Worm (Caenorhabditis elegans) whole organism, L4 larva: ENCODE data around the gene srbc-7.

Experiments
- F44E2.7 ChIP-seq: fragments of 200-800 bp; sonication (Bioruptor generic); IDR thresholded peaks from 2 replicates; pipeline ENCODE4 v2.1.2; 2022; ENCODE audit warnings: missing genetic modification characterization, missing compliant biosample characterization
- R02D3.7 ChIP-seq: fragments of 150-350 bp; sonication (generic microtip); optimal IDR thresholded peaks from 3 replicates; lab custom pipeline; 2014; ENCODE audit warnings: missing biosample characterization, missing genetic modification characterization
- Y48G9A.11 ChIP-seq: fragments of 200-800 bp; sonication (Bioruptor generic); IDR thresholded peaks from 2 replicates; pipeline ENCODE4 v1.3.6; 2022; ENCODE audit warnings: missing genetic modification reagents, missing genetic modification characterization, missing compliant biosample characterization
- Y75B8A.6 ChIP-seq: fragments of 200-800 bp; sonication (Bioruptor generic); IDR thresholded peaks from 2 replicates; pipeline ENCODE4 v1.3.6; 2022; ENCODE audit warnings: missing genetic modification reagents, missing genetic modification characterization, missing compliant biosample characterization
- ZK337.2 ChIP-seq: fragments of 200-800 bp; sonication (Bioruptor generic); IDR thresholded peaks from 2 replicates; pipeline ENCODE4 v1.3.6; 2022; ENCODE audit warnings: missing genetic modification reagents, missing genetic modification characterization, missing compliant biosample characterization
- ZK546.5 ChIP-seq, 2 experiments: sonication (generic microtip); optimal IDR thresholded peaks; 2 replicates each; lab custom pipeline; 2017; ENCODE audit warnings: missing biosample characterization in 2 of 2, missing genetic modification characterization in 2 of 2
- aha-1 ChIP-seq: fragments of 150-350 bp; peaks from one replicate; lab custom pipeline; 2014; ENCODE audit warnings: missing biosample characterization, missing genetic modification characterization
- arid-1 ChIP-seq: fragments of 200-800 bp; sonication (Bioruptor generic); conservative IDR thresholded peaks from 2 replicates; pipeline ENCODE4 v1.3.6; 2022; ENCODE audit warnings: missing genetic modification reagents, missing genetic modification characterization, missing compliant biosample characterization
- ceh-20 ChIP-seq: fragments of 200-800 bp; sonication (Bioruptor generic); IDR thresholded peaks from 2 replicates; pipeline ENCODE4 v1.3.6; 2022; ENCODE audit warnings: missing genetic modification reagents, missing genetic modification characterization, missing compliant biosample characterization
- ceh-62 ChIP-seq: sonication (generic microtip); optimal IDR thresholded peaks from 2 replicates; lab custom pipeline; 2017; ENCODE audit warnings: missing biosample characterization, missing genetic modification characterization
- ctbp-1 ChIP-seq: fragments of 200-800 bp; sonication (Bioruptor generic); IDR thresholded peaks from 2 replicates; pipeline ENCODE4 v1.3.6; 2022; ENCODE audit warnings: missing genetic modification reagents, missing genetic modification characterization, missing compliant biosample characterization
- daf-12 ChIP-seq: fragments of 150-350 bp; optimal IDR thresholded peaks from 2 replicates; lab custom pipeline; 2014; ENCODE audit warnings: missing biosample characterization, missing genetic modification reagents, missing genetic modification characterization
- daf-16 ChIP-seq, 3 experiments: sonication (generic microtip); optimal IDR thresholded peaks; 2 replicates each; lab custom pipeline; 2016 to 2017; ENCODE audit warnings: missing genetic modification characterization in 3 of 3, missing genetic modification reagents in 3 of 3, mild to moderate bottlenecking in 2 of 3, missing compliant biosample characterization in 2 of 3, missing biosample characterization in 1 of 3, moderate library complexity in 1 of 3
- daf-19 ChIP-seq: fragments of 200-800 bp; sonication (Bioruptor generic); conservative IDR thresholded peaks from 2 replicates; pipeline ENCODE4 v1.3.6; 2022; ENCODE audit warnings: missing genetic modification characterization, missing compliant biosample characterization
- dmd-6 ChIP-seq: fragments of 200-800 bp; sonication (Bioruptor generic); IDR thresholded peaks from 2 replicates; pipeline ENCODE4 v1.3.6; 2022; ENCODE audit warnings: missing genetic modification reagents, missing genetic modification characterization, missing compliant biosample characterization
- duxl-1 ChIP-seq: sonication (generic microtip); optimal IDR thresholded peaks from 2 replicates; lab custom pipeline; 2016; ENCODE audit warnings: mild to moderate bottlenecking, missing genetic modification characterization, moderate library complexity, missing compliant biosample characterization; ENCODE audit not compliant: poor library complexity
- egl-27 ChIP-seq: sonication (generic microtip); optimal IDR thresholded peaks from 3 replicates; lab custom pipeline; 2017; ENCODE audit warnings: missing biosample characterization, missing genetic modification reagents, missing genetic modification characterization
- egl-43 ChIP-seq: fragments of 200-800 bp; sonication (Bioruptor generic); IDR thresholded peaks from 2 replicates; pipeline ENCODE4 v1.3.6; 2022; ENCODE audit warnings: missing genetic modification reagents, missing genetic modification characterization, missing compliant biosample characterization
- fkh-10 ChIP-seq: fragments of 150-350 bp; optimal IDR thresholded peaks from 2 replicates; lab custom pipeline; 2014; ENCODE audit warnings: missing biosample characterization, missing genetic modification reagents, missing genetic modification characterization
- gei-8 ChIP-seq: fragments of 200-800 bp; sonication (Bioruptor generic); optimal IDR thresholded peaks from 2 replicates; lab custom pipeline; 2018; ENCODE audit warnings: mild to moderate bottlenecking, missing genetic modification characterization, missing compliant biosample characterization
- hlh-30 ChIP-seq: sonication (generic microtip); optimal IDR thresholded peaks from 2 replicates; lab custom pipeline; 2017; ENCODE audit warnings: antibody characterized with exemption, mild to moderate bottlenecking, missing genetic modification characterization, missing compliant biosample characterization; ENCODE audit not compliant: insufficient read depth
- lin-15B ChIP-seq: fragments of 150-350 bp; sonication (generic microtip); optimal IDR thresholded peaks from 3 replicates; lab custom pipeline; 2014; ENCODE audit warnings: missing biosample characterization, missing genetic modification characterization
- lin-38 ChIP-seq: fragments of 200-800 bp; sonication (Bioruptor generic); IDR thresholded peaks from 2 replicates; pipeline ENCODE4 v1.3.6; 2022; ENCODE audit warnings: missing genetic modification reagents, missing genetic modification characterization, missing compliant biosample characterization
- lir-3 ChIP-seq: sonication (generic microtip); optimal IDR thresholded peaks from 2 replicates; lab custom pipeline; 2016; ENCODE audit warnings: mild to moderate bottlenecking, missing genetic modification characterization, missing compliant biosample characterization
- mdt-29 ChIP-seq: fragments of 200-800 bp; sonication (Bioruptor generic); IDR thresholded peaks from 2 replicates; pipeline ENCODE4 v1.3.6; 2022; ENCODE audit warnings: missing genetic modification reagents, missing genetic modification characterization, missing compliant biosample characterization
- mxl-3 ChIP-seq: fragments of 200-800 bp; sonication (Bioruptor generic); optimal IDR thresholded peaks from 2 replicates; lab custom pipeline; 2018; ENCODE audit warnings: mild to moderate bottlenecking, missing genetic modification characterization, missing compliant biosample characterization
- nhr-102 ChIP-seq: sonication (generic microtip); optimal IDR thresholded peaks from 2 replicates; lab custom pipeline; 2016; ENCODE audit warnings: mild to moderate bottlenecking, missing genetic modification characterization, moderate library complexity, missing compliant biosample characterization
- nhr-237 ChIP-seq: sonication (generic microtip); optimal IDR thresholded peaks from 2 replicates; lab custom pipeline; 2017; ENCODE audit warnings: missing biosample characterization, missing genetic modification characterization
- nhr-25 ChIP-seq: sonication (generic microtip); optimal IDR thresholded peaks from 2 replicates; lab custom pipeline; 2017; ENCODE audit warnings: missing genetic modification characterization, mild to moderate bottlenecking, missing compliant biosample characterization, antibody characterized with exemption, moderate library complexity, borderline replicate concordance; ENCODE audit not compliant: insufficient read depth
- nhr-48 ChIP-seq: sonication (generic microtip); optimal IDR thresholded peaks from 2 replicates; lab custom pipeline; 2016; ENCODE audit warnings: mild to moderate bottlenecking, missing genetic modification characterization, missing compliant biosample characterization
- nhr-77 ChIP-seq: fragments of 150-350 bp; optimal IDR thresholded peaks from 2 replicates; lab custom pipeline; 2014; ENCODE audit warnings: missing biosample characterization, missing genetic modification characterization
- pha-4 ChIP-seq, 2 experiments: fragments of 150-350 bp in 1 of 2; fragments of 200-800 bp in 1 of 2; sonication (Bioruptor generic) in 1 of 2; IDR thresholded peaks in 1 of 2; optimal IDR thresholded peaks in 1 of 2; 2 replicates each; pipeline versions ENCODE4 v1.3.6 to Lab custom; 2014 to 2022; ENCODE audit warnings: missing genetic modification characterization in 2 of 2, missing genetic modification reagents in 2 of 2, missing biosample characterization in 1 of 2, missing compliant biosample characterization in 1 of 2
- pqm-1 ChIP-seq: sonication (generic microtip); optimal IDR thresholded peaks from 2 replicates; lab custom pipeline; 2017; ENCODE audit warnings: missing biosample characterization, missing genetic modification characterization
- rbr-2 ChIP-seq: sonication (generic microtip); optimal IDR thresholded peaks from 2 replicates; lab custom pipeline; 2016; ENCODE audit warnings: missing genotype, missing genetic modification characterization, missing compliant biosample characterization
- sdz-12 ChIP-seq: fragments of 200-800 bp; sonication (Bioruptor generic); optimal IDR thresholded peaks from 2 replicates; lab custom pipeline; 2018; ENCODE audit warnings: mild to moderate bottlenecking, missing genetic modification characterization, missing compliant biosample characterization
- set-16 ChIP-seq: fragments of 200-800 bp; sonication (Bioruptor generic); IDR thresholded peaks from 2 replicates; pipeline ENCODE4 v1.3.6; 2022; ENCODE audit warnings: missing genetic modification reagents, missing genetic modification characterization, missing compliant biosample characterization
- snpc-4 ChIP-seq: fragments of 150-350 bp; optimal IDR thresholded peaks from 2 replicates; lab custom pipeline; 2014; ENCODE audit warnings: missing biosample characterization, missing genetic modification characterization
- tra-1 ChIP-seq: fragments of 200-800 bp; sonication (Bioruptor generic); IDR thresholded peaks from 2 replicates; pipeline ENCODE4 v1.3.6; 2022; ENCODE audit warnings: missing genetic modification reagents, missing genetic modification characterization, missing compliant biosample characterization
- unc-39 ChIP-seq: sonication (generic microtip); optimal IDR thresholded peaks from 2 replicates; lab custom pipeline; 2017; ENCODE audit warnings: missing biosample characterization, missing genetic modification characterization
- vab-7 ChIP-seq: fragments of 200-800 bp; sonication (Bioruptor generic); IDR thresholded peaks from 2 replicates; pipeline ENCODE4 v1.3.6; 2022; ENCODE audit warnings: missing genetic modification reagents, missing genetic modification characterization, missing compliant biosample characterization
- zag-1 ChIP-seq: fragments of 150-350 bp; optimal IDR thresholded peaks from 2 replicates; lab custom pipeline; 2014; ENCODE audit warnings: missing biosample characterization, missing genetic modification characterization
- ztf-11 ChIP-seq: fragments of 150-350 bp; optimal IDR thresholded peaks from 2 replicates; lab custom pipeline; 2014; ENCODE audit warnings: missing biosample characterization, missing genetic modification characterization

Gene srbc-7

DNA sequence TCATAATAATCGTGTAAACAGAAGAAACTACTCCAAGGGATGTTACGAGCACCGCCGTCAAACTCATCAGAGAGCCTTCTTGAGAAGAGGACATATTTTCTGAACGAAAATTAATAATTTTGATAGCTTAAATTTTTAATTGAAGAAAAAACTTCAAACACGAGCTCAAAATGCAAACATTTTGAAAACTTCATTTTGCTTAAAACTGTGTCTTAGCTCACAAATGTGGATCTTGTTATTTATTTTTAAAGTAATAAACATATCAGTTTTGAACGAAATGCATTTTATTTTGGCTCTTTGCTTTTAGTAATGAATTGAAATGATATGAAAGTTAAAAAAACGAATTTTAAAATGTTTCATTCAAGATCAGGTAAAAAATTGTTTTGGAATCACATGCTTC is at the start of gene srbc-7:
TSS of gene srbc-7 (minus strand) at position 101 of the 400 bp plus-strand sequence.
- no peak for TF ChIP-seq arid-1 (GFP tag; lab: Robert Waterston, UW)
- no peak for TF ChIP-seq daf-12 (tag; lab: Kevin White, UChicago)
- TF ChIP-seq Y75B8A.6 (GFP tag; lab: Robert Waterston, UW) = no peak
- TF ChIP-seq sdz-12 (GFP tag; lab: Kevin White, UChicago) = no peak
- no peak for TF ChIP-seq gei-8 (GFP tag; lab: Kevin White, UChicago)
- TF ChIP-seq ZK337.2 = no peak
- no peak for TF ChIP-seq ZK546.5 (tag; optimal IDR thresholded peaks at IDR 0.05; lab: Kevin White, UChicago)
- TF ChIP-seq lin-15B (tag; lab: Kevin White, UChicago) = no peak
- no peak for TF ChIP-seq nhr-48 (tag; lab: Kevin White, UChicago)
- TF ChIP-seq dmd-6 (GFP tag; lab: Robert Waterston, UW) = no peak
- TF ChIP-seq Y48G9A.11 (GFP tag; lab: Robert Waterston, UW) = no peak
- TF ChIP-seq unc-39 (tag; lab: Kevin White, UChicago) = no peak
- TF ChIP-seq ztf-11 (tag; lab: Kevin White, UChicago) = no peak
- TF ChIP-seq lir-3 (tag; lab: Kevin White, UChicago) = no peak

DNA sequence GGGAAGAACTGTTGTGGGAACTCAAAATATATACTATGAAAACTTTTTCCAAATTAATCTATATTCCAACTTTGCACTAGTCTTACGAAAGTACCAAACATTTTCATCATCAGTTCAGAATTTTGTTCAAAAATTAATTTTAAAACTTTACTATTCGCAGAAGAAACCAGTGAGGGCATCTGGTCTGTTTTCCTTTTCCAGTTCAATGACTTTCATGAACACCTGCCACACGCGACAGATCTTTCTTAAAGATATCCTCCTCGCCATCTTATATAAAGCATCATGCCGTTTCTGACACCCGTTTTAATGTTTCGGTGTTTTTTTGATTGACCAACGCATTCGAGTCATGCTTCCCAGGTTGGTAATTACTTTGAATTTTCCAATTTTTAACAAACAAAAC is 45.5 kb upstream of the srbc-7 start, which contains the start of gene C54F6.3:
TSS of gene C54F6.3 (plus strand) at position 301 of the 400 bp plus-strand sequence.
- TF ChIP-seq daf-16 (GFP tag; optimal IDR thresholded peaks at IDR 0.05; lab: Kevin White, UChicago) = no peak
- no peak for TF ChIP-seq daf-16 (tag; optimal IDR thresholded peaks at IDR 0.05; lab: Kevin White, UChicago)
- no peak for TF ChIP-seq pqm-1 (tag; lab: Kevin White, UChicago)
- no peak for TF ChIP-seq nhr-77
- TF ChIP-seq mdt-29 (GFP tag; lab: Robert Waterston, UW) = no peak
- no peak for TF ChIP-seq nhr-102 (tag; lab: Kevin White, UChicago)
- TF ChIP-seq snpc-4 (tag; lab: Kevin White, UChicago) = no peak
- TF ChIP-seq pha-4 (GFP tag; IDR thresholded peaks at IDR 0.05; lab: Robert Waterston, UW) = no peak
- TF ChIP-seq pha-4 (tag; optimal IDR thresholded peaks at IDR 0.05; lab: Kevin White, UChicago) = no peak
- no peak for TF ChIP-seq aha-1 (tag; lab: Kevin White, UChicago)
- TF ChIP-seq nhr-25 (tag; lab: Kevin White, UChicago) = no peak
- TF ChIP-seq duxl-1 (tag; lab: Kevin White, UChicago) = no peak
- no peak for TF ChIP-seq gei-8 (GFP tag; lab: Kevin White, UChicago)
- no peak for TF ChIP-seq egl-43 (GFP tag; lab: Robert Waterston, UW)
- TF ChIP-seq fkh-10 (GFP tag; lab: Kevin White, UChicago) = no peak
- no peak for TF ChIP-seq lin-38
- TF ChIP-seq ctbp-1 (GFP tag; lab: Robert Waterston, UW) = no peak
- TF ChIP-seq egl-27 (tag; lab: Kevin White, UChicago) = no peak
- no peak for TF ChIP-seq ceh-20 (GFP tag; lab: Robert Waterston, UW)

DNA sequence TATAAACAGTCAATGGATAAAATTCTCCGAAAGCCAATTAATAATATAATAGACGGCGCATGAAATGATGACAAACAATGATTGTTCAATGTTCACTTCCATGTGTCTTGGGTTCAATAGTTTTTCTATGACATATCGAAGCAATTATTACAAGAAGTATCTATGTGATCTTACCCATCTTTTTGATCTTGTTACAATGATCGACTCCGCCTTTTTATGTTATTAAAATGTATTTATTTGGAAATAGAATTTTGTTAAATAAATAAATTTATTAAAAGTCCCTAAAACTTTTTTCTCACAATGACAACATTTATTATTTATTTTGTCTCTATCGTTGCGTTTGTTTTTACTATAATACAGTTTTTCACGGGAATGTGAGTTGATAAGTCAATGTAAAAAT is 42.4 kb upstream of the srbc-7 start, which contains the start of gene swt-2:
TSS of gene swt-2 (plus strand) at position 301 of the 400 bp plus-strand sequence.
- no peak for TF ChIP-seq zag-1
- TF ChIP-seq snpc-4 (tag; lab: Kevin White, UChicago) = no peak
- no peak for TF ChIP-seq mxl-3
- TF ChIP-seq hlh-30 = no peak
- no peak for TF ChIP-seq nhr-237 (tag; lab: Kevin White, UChicago)
- no peak for TF ChIP-seq daf-19 (GFP tag; lab: Robert Waterston, UW)
- no peak for TF ChIP-seq rbr-2 (tag; lab: Kevin White, UChicago)
- TF ChIP-seq ZK546.5 (tag; optimal IDR thresholded peaks at IDR 0.05; lab: Kevin White, UChicago) = no peak
- no peak for TF ChIP-seq F44E2.7
- no peak for TF ChIP-seq arid-1 (GFP tag; lab: Robert Waterston, UW)
- TF ChIP-seq ceh-62 (tag; lab: Kevin White, UChicago) = no peak
- no peak for TF ChIP-seq tra-1 (GFP tag; lab: Robert Waterston, UW)
- no peak for TF ChIP-seq vab-7 (GFP tag; lab: Robert Waterston, UW)
- TF ChIP-seq set-16 = no peak
- TF ChIP-seq R02D3.7 = no peak
- TF ChIP-seq, all 104 proteins: peak for 0
